Fruit fly (Drosophila melanogaster) whole organism, pupa: ENCODE results near the gene odd.

Experiments
- CG10348 ChIP-seq: fragments of 200-800 bp; sonication (Bioruptor generic); IDR thresholded peaks from 2 replicates; pipeline ENCODE4 v1.3.6; 2022; ENCODE audit warnings: missing biosample characterization, missing genetic modification characterization
- CG13204 ChIP-seq: fragments of 200-800 bp; sonication (Bioruptor generic); optimal IDR thresholded peaks from 2 replicates; lab custom pipeline; 2018; ENCODE audit warnings: missing biosample characterization, mild to moderate bottlenecking, missing genetic modification characterization, moderate library complexity
- CG15710 ChIP-seq: fragments of 200-800 bp; sonication (Bioruptor generic); optimal IDR thresholded peaks from 2 replicates; lab custom pipeline; 2018; ENCODE audit warnings: missing biosample characterization, mild to moderate bottlenecking, missing genetic modification characterization, moderate library complexity
- CG8159 ChIP-seq: fragments of 200-800 bp; sonication (Bioruptor generic); optimal IDR thresholded peaks from 3 replicates; lab custom pipeline; 2018; ENCODE audit warnings: missing biosample characterization, mild to moderate bottlenecking, missing genetic modification characterization, moderate library complexity
- CG8301 ChIP-seq: fragments of 200-800 bp; sonication (Bioruptor generic); optimal IDR thresholded peaks from 2 replicates; lab custom pipeline; 2018; ENCODE audit warnings: missing biosample characterization, mild to moderate bottlenecking, missing genetic modification characterization
- D1 ChIP-seq: fragments of 200-800 bp; sonication (Bioruptor generic); optimal IDR thresholded peaks from 2 replicates; lab custom pipeline; 2018; ENCODE audit warnings: missing biosample characterization, mild to moderate bottlenecking, missing genetic modification characterization, moderate library complexity
- EcR ChIP-seq: fragments of 200-800 bp; sonication (Bioruptor generic); optimal IDR thresholded peaks from 3 replicates; lab custom pipeline; 2019; ENCODE audit warnings: missing biosample characterization, missing genetic modification characterization, mild to moderate bottlenecking, moderate library complexity, missing genetic modification reagents
- Pif1A ChIP-seq: fragments of 200-800 bp; sonication (Bioruptor generic); optimal IDR thresholded peaks from 3 replicates; lab custom pipeline; 2016; ENCODE audit warnings: missing biosample characterization, missing genetic modification characterization
- Snoo ChIP-seq: fragments of 200-800 bp; sonication (Bioruptor generic); optimal IDR thresholded peaks from 3 replicates; lab custom pipeline; 2017; ENCODE audit warnings: missing biosample characterization, mild to moderate bottlenecking, missing genetic modification characterization, inconsistent platforms
- rn ChIP-seq: fragments of 200-800 bp; sonication (Bioruptor generic); IDR thresholded peaks from 2 replicates; pipeline ENCODE4 v1.3.6; 2022; ENCODE audit warnings: missing biosample characterization, missing genetic modification characterization

DNA sequence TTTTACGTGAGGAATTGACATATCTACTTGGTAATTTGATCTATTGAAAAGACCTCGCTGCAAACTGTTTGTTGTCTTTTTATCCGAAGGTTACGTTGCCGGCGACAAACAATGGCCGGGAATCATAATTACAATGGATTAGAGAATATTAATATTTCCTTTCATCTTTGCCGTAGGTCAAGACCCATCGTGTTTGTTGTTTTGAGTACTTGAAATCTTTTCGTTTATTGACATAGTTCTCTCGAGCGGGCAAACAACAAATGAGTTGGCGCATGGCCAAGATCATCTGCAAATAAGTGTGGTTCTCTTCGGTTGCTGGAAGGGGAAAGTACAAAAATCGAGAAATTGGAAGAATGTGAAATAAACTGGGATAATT lies 22.3 kb downstream of the odd start:
- no peak for TF ChIP-seq EcR (GFP tag; lab: Kevin White, UChicago)
- no peak for TF ChIP-seq D1 (tag; lab: Kevin White, UChicago)
- no peak for TF ChIP-seq CG15710 (tag; lab: Kevin White, UChicago)
- no peak for TF ChIP-seq rn (GFP tag; lab: Robert Waterston, UW)
- TF ChIP-seq CG8301 (tag; lab: Kevin White, UChicago): no peak
- TF ChIP-seq Snoo (tag; lab: Kevin White, UChicago): no peak
- no peak for TF ChIP-seq CG10348 (GFP tag; lab: Robert Waterston, UW)
- TF ChIP-seq CG13204: no peak
- TF ChIP-seq Pif1A (GFP tag; lab: Kevin White, UChicago): no peak
- TF ChIP-seq CG8159 (tag; lab: Kevin White, UChicago): no peak
